Worm (Caenorhabditis elegans) whole organism, early embryonic: ENCODE results near the gene gcy-13.

Source experiments
- F13C5.2 ChIP-seq: sonication (generic microtip); optimal IDR thresholded peaks from 2 replicates; lab custom pipeline; 2017; ENCODE audit warnings: mild to moderate bottlenecking, missing genetic modification characterization, inconsistent platforms, missing compliant biosample characterization
- aly-1 ChIP-seq: sonication (generic microtip); optimal IDR thresholded peaks from 2 replicates; lab custom pipeline; 2016; ENCODE audit warnings: missing genetic modification characterization, missing compliant biosample characterization
- ama-1 ChIP-seq: fragments of 150-350 bp; optimal IDR thresholded peaks from 2 replicates; lab custom pipeline; 2014
- ceh-13 ChIP-seq: fragments of 200-800 bp; sonication (Bioruptor generic); optimal IDR thresholded peaks from 2 replicates; lab custom pipeline; 2018; ENCODE audit warnings: mild to moderate bottlenecking, missing genetic modification characterization, missing compliant biosample characterization
- ceh-36 ChIP-seq: sonication (generic microtip); optimal IDR thresholded peaks from 2 replicates; lab custom pipeline; 2016; ENCODE audit warnings: missing genetic modification characterization, inconsistent platforms, missing compliant biosample characterization
- ets-7 ChIP-seq: sonication (generic microtip); optimal IDR thresholded peaks from 2 replicates; lab custom pipeline; 2016; ENCODE audit warnings: missing genotype, missing genetic modification characterization, missing compliant biosample characterization
- flt-1 ChIP-seq: fragments of 200-800 bp; sonication (Bioruptor generic); IDR thresholded peaks from 2 replicates; pipeline ENCODE4 v1.3.6; 2022; ENCODE audit warnings: missing genetic modification characterization, missing compliant biosample characterization
- hmbx-1 ChIP-seq: sonication (generic microtip); optimal IDR thresholded peaks from 2 replicates; lab custom pipeline; 2016; ENCODE audit warnings: mild to moderate bottlenecking, missing genetic modification characterization, missing compliant biosample characterization
- scrt-1 ChIP-seq: fragments of 200-800 bp; sonication (Bioruptor generic); IDR thresholded peaks from 2 replicates; pipeline ENCODE4 v1.3.6; 2022; ENCODE audit warnings: missing genetic modification characterization, missing compliant biosample characterization
- sea-1 ChIP-seq: fragments of 200-800 bp; sonication (Bioruptor generic); conservative IDR thresholded peaks from 2 replicates; pipeline ENCODE4 v1.3.6; 2022; ENCODE audit warnings: missing genetic modification characterization, missing compliant biosample characterization
- tbx-11 ChIP-seq: fragments of 200-800 bp; sonication (Bioruptor generic); IDR thresholded peaks from 2 replicates; pipeline ENCODE4 v1.3.6; 2022; ENCODE audit warnings: missing genetic modification characterization, missing compliant biosample characterization
- tbx-37 ChIP-seq: fragments of 200-800 bp; sonication (Bioruptor generic); conservative IDR thresholded peaks from 2 replicates; pipeline ENCODE4 v1.3.6; 2022; ENCODE audit warnings: missing genetic modification reagents, missing genetic modification characterization, missing compliant biosample characterization

DNA sequence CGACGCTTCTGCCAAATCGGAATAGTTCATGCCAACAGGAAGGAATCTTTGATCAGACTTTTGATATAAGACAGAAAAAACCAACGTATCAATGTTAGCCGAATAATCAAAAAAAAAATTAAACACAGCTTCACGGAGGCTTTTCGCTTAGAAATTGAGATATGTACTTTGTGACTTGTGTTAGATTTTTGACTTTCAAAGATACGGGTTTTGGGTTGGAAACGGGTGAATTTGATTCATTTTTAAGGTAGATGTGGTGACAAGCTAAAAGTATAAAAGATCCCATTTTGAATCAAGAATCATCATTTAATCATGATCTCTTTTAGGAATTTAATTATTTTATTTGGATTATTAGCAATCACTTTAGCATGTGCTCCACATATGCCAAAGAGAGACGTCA, 33.0 kb upstream of the gcy-13 start, which contains the start of gene K01D12.8:
- no peak for TF ChIP-seq scrt-1 (GFP tag; lab: Robert Waterston, UW)
- no peak for TF ChIP-seq tbx-37 (GFP tag; lab: Robert Waterston, UW)
- no peak for TF ChIP-seq ama-1 (lab: Kevin White, UChicago)
- no peak for TF ChIP-seq flt-1 (GFP tag; lab: Robert Waterston, UW)
- TF ChIP-seq F13C5.2: no peak
- no peak for TF ChIP-seq hmbx-1 (tag; lab: Kevin White, UChicago)
- TF ChIP-seq sea-1 (GFP tag; lab: Robert Waterston, UW): no peak
- no peak for TF ChIP-seq ceh-36
- TF ChIP-seq aly-1: no peak
- TF ChIP-seq ets-7 (tag; lab: Kevin White, UChicago): no peak
- no peak for TF ChIP-seq tbx-11 (GFP tag; lab: Robert Waterston, UW)
- no peak for TF ChIP-seq ceh-13 (GFP tag; lab: Kevin White, UChicago)
